Worm (Caenorhabditis elegans) whole organism, mixed stage, embryonic: ENCODE measurements around the gene kreg-1.
A peak's percentile ranks its signal among the peaks of the same experiment; 100 is the strongest.

ENCODE experiments used
- blmp-1 ChIP-seq: fragments of 150-350 bp; optimal IDR thresholded peaks from 2 replicates; lab custom pipeline; 2014; ENCODE audit warnings: missing biosample characterization, missing genetic modification characterization
- ces-1 ChIP-seq: fragments of 150-350 bp; optimal IDR thresholded peaks from 2 replicates; lab custom pipeline; 2014; ENCODE audit warnings: missing biosample characterization, missing genetic modification reagents, missing genetic modification characterization
- hlh-1 ChIP-seq: fragments of 150-350 bp; optimal IDR thresholded peaks from 2 replicates; lab custom pipeline; 2014; ENCODE audit warnings: missing biosample characterization, missing genetic modification reagents, missing genetic modification characterization
- nhr-28 ChIP-seq: fragments of 150-350 bp; optimal IDR thresholded peaks from 2 replicates; lab custom pipeline; 2014; ENCODE audit warnings: missing biosample characterization, missing genetic modification characterization
- ztf-11 ChIP-seq: fragments of 150-350 bp; optimal IDR thresholded peaks from 2 replicates; lab custom pipeline; 2014; ENCODE audit warnings: missing biosample characterization, missing genetic modification characterization

ce11 chrX:8662452-8662851 is 47.1 kb upstream of the kreg-1 start:
- no peak for TF ChIP-seq blmp-1 (tag; lab: Kevin White, UChicago)
- TF ChIP-seq ces-1 (GFP tag; lab: Kevin White, UChicago), result peak; percentile 66
- no peak for TF ChIP-seq hlh-1
- no peak for TF ChIP-seq ztf-11 (tag; lab: Kevin White, UChicago)
- TF ChIP-seq nhr-28 (tag; lab: Kevin White, UChicago), result no peak
